Worm (Caenorhabditis elegans) whole organism, mixed stage, embryonic: ENCODE measurements around the gene clc-17.

Experiments used
- unc-39 ChIP-seq: fragments of 150-350 bp; optimal IDR thresholded peaks from 2 replicates; lab custom pipeline; 2014; ENCODE audit warnings: missing biosample characterization, missing genetic modification characterization
- unc-62 ChIP-seq: fragments of 150-350 bp; optimal IDR thresholded peaks from 2 replicates; lab custom pipeline; 2014; ENCODE audit warnings: missing biosample characterization, missing genetic modification reagents, missing genetic modification characterization

DNA sequence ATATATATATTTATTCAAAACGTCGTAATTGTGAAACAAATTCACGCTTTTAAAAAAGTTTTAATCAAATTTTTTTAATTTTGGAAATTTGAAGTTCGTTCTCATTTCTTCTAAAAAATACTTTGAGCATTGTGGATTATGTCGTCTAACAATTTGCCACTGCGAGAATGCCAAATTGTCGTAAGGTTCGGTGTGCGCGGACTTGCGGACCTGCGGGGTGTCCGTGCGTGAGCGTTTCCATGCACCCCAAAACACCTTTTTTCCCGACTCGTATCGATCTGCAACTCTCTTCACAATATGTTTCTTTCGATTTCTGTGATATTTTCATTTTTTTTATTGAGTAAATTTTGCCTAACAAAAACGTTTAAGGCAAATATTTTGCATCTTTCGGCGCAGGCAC is 34.5 kb upstream of the clc-17 start:
- TF ChIP-seq unc-39 (tag; lab: Kevin White, UChicago) (no peak), unc-62 (GFP tag; lab: Kevin White, UChicago) (no peak)
